Fruit fly (Drosophila melanogaster): ENCODE measurements around the gene Cpr64Ac.

Cpr64Ac gene

DNA sequence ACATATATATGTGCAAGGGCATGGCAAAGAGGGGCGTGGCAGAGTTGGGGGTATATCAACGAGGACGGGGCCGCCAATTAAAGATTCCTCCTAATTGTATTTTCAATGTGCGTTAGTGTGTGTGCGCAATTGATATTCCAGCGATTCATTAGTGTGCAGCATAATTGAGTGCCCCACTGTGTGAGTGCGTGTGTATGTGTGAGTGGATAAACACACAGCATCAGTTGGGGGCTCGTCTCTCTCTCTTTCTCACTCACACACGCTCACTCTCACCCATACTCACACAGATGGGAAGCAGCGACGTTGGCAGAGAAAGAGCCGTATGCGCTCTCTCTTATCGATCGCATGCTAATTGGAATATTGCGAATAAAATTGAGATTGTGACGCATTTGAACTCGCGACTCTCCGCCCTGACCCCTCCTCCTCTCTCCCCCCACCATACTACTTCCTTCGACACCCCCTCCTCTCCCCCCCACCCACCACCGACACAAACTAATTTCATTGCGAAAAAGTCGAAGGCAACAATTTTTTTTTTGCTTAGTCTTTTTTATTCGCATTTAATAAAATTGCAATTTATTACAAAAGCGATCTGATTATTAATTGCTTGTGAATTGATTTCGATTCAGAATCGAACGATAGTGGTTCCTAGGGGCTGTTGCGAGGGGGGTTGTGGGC, 21.0 kb upstream of the Cpr64Ac start:
- TF ChIP-seq chinmo (GFP tag; IDR thresholded peaks at IDR 0.05; ENCODE audit: partially characterized antibody), result peak; percentile 83; the same call in 1 of the 4 replicates
- TF ChIP-seq CG18262 (tag; optimal IDR thresholded peaks at IDR 0.05), result no peak
- no peak for TF ChIP-seq CG2889 (GFP tag; IDR thresholded peaks at IDR 0.05)
- peak; percentile 28 for TF ChIP-seq abd-A (tag; optimal IDR thresholded peaks at IDR 0.05)
- TF ChIP-seq CG12104 (GFP tag; optimal IDR thresholded peaks at IDR 0.05), result no peak
- 0 out of 3 replicates have a peak, but pooled peaks have one; percentile 18 for TF ChIP-seq CG7963 (GFP tag; IDR thresholded peaks at IDR 0.05; ENCODE audit: partially characterized antibody)
- TF ChIP-seq CTCF (GFP tag; optimal IDR thresholded peaks at IDR 0.05), result no peak
- TF ChIP-seq CG13296 (GFP tag; optimal IDR thresholded peaks at IDR 0.05), result no peak
- TF ChIP-seq ash1 (GFP tag; optimal IDR thresholded peaks at IDR 0.05), result no peak
- no peak for TF ChIP-seq CG10565 (GFP tag; optimal IDR thresholded peaks at IDR 0.05)
- peak; percentile 43 for TF ChIP-seq D (optimal IDR thresholded peaks at IDR 0.05)
- no peak for TF ChIP-seq D (GFP tag; optimal IDR thresholded peaks at IDR 0.05)
- no peak for TF ChIP-seq esg (GFP tag; conservative IDR thresholded peaks at IDR 0.05)
- TF ChIP-seq Hey (tag; optimal IDR thresholded peaks at IDR 0.05), result no peak
- no peak for TF ChIP-seq CG8388 (GFP tag; optimal IDR thresholded peaks at IDR 0.05)
- no peak for TF ChIP-seq Spps (tag; optimal IDR thresholded peaks at IDR 0.05)
- no peak for TF ChIP-seq knrl (GFP tag; IDR thresholded peaks at IDR 0.05; ENCODE audit: partially characterized antibody)
- TF ChIP-seq CG15479 (GFP tag; optimal IDR thresholded peaks at IDR 0.05), result no peak
- no peak for TF ChIP-seq dm (GFP tag; optimal IDR thresholded peaks at IDR 0.05)
- TF ChIP-seq so (GFP tag; IDR thresholded peaks at IDR 0.05), result no peak
- no peak for TF ChIP-seq Dll (GFP tag; IDR thresholded peaks at IDR 0.05; ENCODE audit: partially characterized antibody)
- TF ChIP-seq CG12155 (GFP tag; optimal IDR thresholded peaks at IDR 0.05), result no peak
- no peak for TF ChIP-seq CG1024 (GFP tag; IDR thresholded peaks at IDR 0.05)
- TF ChIP-seq CG3726 (GFP tag; IDR thresholded peaks at IDR 0.05), result no peak
- TF ChIP-seq kah (GFP tag; optimal IDR thresholded peaks at IDR 0.05), result no peak
- peak; percentile 92 for TF ChIP-seq CG8478 (optimal IDR thresholded peaks at IDR 0.05)
- no peak for TF ChIP-seq wek (GFP tag; optimal IDR thresholded peaks at IDR 0.05)
- no peak for TF ChIP-seq CG8281 (tag; optimal IDR thresholded peaks at IDR 0.05)
- no peak for TF ChIP-seq Rx (GFP tag; IDR thresholded peaks at IDR 0.05)
- TF ChIP-seq CrebB (tag; optimal IDR thresholded peaks at IDR 0.05), result no peak
- TF ChIP-seq Ets97D (GFP tag; optimal IDR thresholded peaks at IDR 0.05), result no peak
- TF ChIP-seq Myb (GFP tag; optimal IDR thresholded peaks at IDR 0.05), result no peak
- no peak for TF ChIP-seq chm (GFP tag; IDR thresholded peaks at IDR 0.05)
- no peak for TF ChIP-seq bbx (GFP tag; IDR thresholded peaks at IDR 0.05; ENCODE audit: partially characterized antibody)
- TF ChIP-seq CG1603 (tag; optimal IDR thresholded peaks at IDR 0.05), result no peak
- TF ChIP-seq CG14667 (GFP tag; IDR thresholded peaks at IDR 0.05), result no peak
- TF ChIP-seq Adf1 (GFP tag; IDR thresholded peaks at IDR 0.05), result peak; percentile 58
- TF ChIP-seq Opbp (GFP tag; IDR thresholded peaks at IDR 0.05; ENCODE audit: partially characterized antibody), result no peak
- no peak for TF ChIP-seq dpn (GFP tag; optimal IDR thresholded peaks at IDR 0.05)
- peak; percentile 19 for TF ChIP-seq kni (GFP tag; optimal IDR thresholded peaks at IDR 0.05)
- no peak for TF ChIP-seq Lpt (GFP tag; optimal IDR thresholded peaks at IDR 0.05)
- peak; percentile 45 for TF ChIP-seq Nf-YC (tag; optimal IDR thresholded peaks at IDR 0.05)
- TF ChIP-seq tna (GFP tag; IDR thresholded peaks at IDR 0.05; ENCODE audit: partially characterized antibody), result peak; percentile 30; the same call in 1 of the 2 replicates
- TF ChIP-seq Nf-YB (GFP tag; optimal IDR thresholded peaks at IDR 0.05), result peak; percentile 61
- TF ChIP-seq Elba2 (GFP tag; optimal IDR thresholded peaks at IDR 0.05), result no peak
- no peak for TF ChIP-seq CG8290 (GFP tag; optimal IDR thresholded peaks at IDR 0.05)
- TF ChIP-seq CG8290 (tag; optimal IDR thresholded peaks at IDR 0.05), result peak in 1 of 2 experiments; percentile 10
- no peak for TF ChIP-seq CG2120 (GFP tag; optimal IDR thresholded peaks at IDR 0.05)
- no peak for TF ChIP-seq BEAF-32 (GFP tag; optimal IDR thresholded peaks at IDR 0.05)
- no peak for TF ChIP-seq scrt (GFP tag; optimal IDR thresholded peaks at IDR 0.05)
- no peak for TF ChIP-seq caup (GFP tag; optimal IDR thresholded peaks at IDR 0.05; ENCODE audit: severe bottlenecking)

All from whole organism, embryonic.